Fruit fly (Drosophila melanogaster): ENCODE measurements around the gene PGRP-LB.
A peak's percentile ranks its signal among the peaks of the same experiment; 100 is the strongest.

PGRP-LB gene

dm6 chr3R:11460502-11461358 lies at the start of gene PGRP-LB (continued):
- TF ChIP-seq Rfx (GFP tag; IDR thresholded peaks at IDR 0.05) (peak; percentile 51; the same call in 1 of the 2 replicates), CG16779 (GFP tag; IDR thresholded peaks at IDR 0.05) (no peak), Dip3 (GFP tag; optimal IDR thresholded peaks at IDR 0.05) (peak; percentile 25), Jarid2 (GFP tag; optimal IDR thresholded peaks at IDR 0.05) (no peak), CG12769 (tag; optimal IDR thresholded peaks at IDR 0.05) (peak; percentile 67), Dref (GFP tag; IDR thresholded peaks at IDR 0.05) (no peak), nau (GFP tag; optimal IDR thresholded peaks at IDR 0.05) (no peak), CG10431 (GFP tag; optimal IDR thresholded peaks at IDR 0.05) (no peak), Pdp1 (GFP tag; optimal IDR thresholded peaks at IDR 0.05) (peak in 1 of 2 experiments; percentile 49), CG13123 (GFP tag; optimal IDR thresholded peaks at IDR 0.05) (no peak), CG9932 (GFP tag; IDR thresholded peaks at IDR 0.05) (peak; percentile 35; the same call in 1 of the 2 replicates), D (optimal IDR thresholded peaks at IDR 0.05) (no peak), D (GFP tag; optimal IDR thresholded peaks at IDR 0.05) (no peak), Hsf (GFP tag; optimal IDR thresholded peaks at IDR 0.05) (no peak), tll (GFP tag; optimal IDR thresholded peaks at IDR 0.05) (no peak), so (GFP tag; IDR thresholded peaks at IDR 0.05) (no peak), CG15601 (tag; optimal IDR thresholded peaks at IDR 0.05) (no peak), h (optimal IDR thresholded peaks at IDR 0.05) (no peak), CG17912 (GFP tag; optimal IDR thresholded peaks at IDR 0.05) (no peak), CG16863 (GFP tag; optimal IDR thresholded peaks at IDR 0.05) (no peak), ham (GFP tag; IDR thresholded peaks at IDR 0.05) (no peak), gem (tag; optimal IDR thresholded peaks at IDR 0.05) (peak; percentile 46), CG6683 (GFP tag; optimal IDR thresholded peaks at IDR 0.05) (no peak), hbn (GFP tag; IDR thresholded peaks at IDR 0.05; ENCODE audit: partially characterized antibody) (no peak), Xrp1 (GFP tag; IDR thresholded peaks at IDR 0.05) (no peak), CG7556 (GFP tag; optimal IDR thresholded peaks at IDR 0.05) (peak; percentile 27), CG13775 (GFP tag; optimal IDR thresholded peaks at IDR 0.05) (peak; percentile 34), Med (GFP tag) (peak; percentile 41), bigmax (GFP tag; optimal IDR thresholded peaks at IDR 0.05) (no peak), Mad (GFP tag; optimal IDR thresholded peaks at IDR 0.05) (no peak), CG13296 (GFP tag; optimal IDR thresholded peaks at IDR 0.05) (no peak), sens (GFP tag) (peak; percentile 55), CG11560 (tag; IDR thresholded peaks at IDR 0.05) (no peak), z (GFP tag; IDR thresholded peaks at IDR 0.05) (no peak), CG8944 (GFP tag; optimal IDR thresholded peaks at IDR 0.05) (no peak), danr (GFP tag; IDR thresholded peaks at IDR 0.05) (no peak), bsh (GFP tag; optimal IDR thresholded peaks at IDR 0.05) (no peak), Awh (GFP tag; IDR thresholded peaks at IDR 0.05) (no peak), MESR4 (GFP tag; optimal IDR thresholded peaks at IDR 0.05) (no peak), CG30403 (GFP tag; optimal IDR thresholded peaks at IDR 0.05) (peak; percentile 12), CG14667 (GFP tag; IDR thresholded peaks at IDR 0.05) (0 out of 2 replicates have a peak, but pooled peaks have one; percentile 9), nerfin-2 (GFP tag; IDR thresholded peaks at IDR 0.05; ENCODE audit: partially characterized antibody) (no peak), CG18011 (GFP tag; optimal IDR thresholded peaks at IDR 0.05) (no peak), emc (GFP tag; optimal IDR thresholded peaks at IDR 0.05) (no peak), Hmr (GFP tag; optimal IDR thresholded peaks at IDR 0.05) (peak; percentile 50), NK7.1 (GFP tag; optimal IDR thresholded peaks at IDR 0.05) (no peak), sima (GFP tag; optimal IDR thresholded peaks at IDR 0.05) (no peak), CG9215 (GFP tag; IDR thresholded peaks at IDR 0.05) (no peak), CG9437 (GFP tag; optimal IDR thresholded peaks at IDR 0.05) (peak; percentile 7), onecut (GFP tag; IDR thresholded peaks at IDR 0.05) (no peak)
